Worm (Caenorhabditis elegans) whole organism, mixed stage, embryonic: ENCODE measurements around the gene pgp-1.

Experiments
- mab-5 ChIP-seq: fragments of 150-350 bp; optimal IDR thresholded peaks from 2 replicates; lab custom pipeline; 2014; ENCODE audit warnings: missing biosample characterization, missing genetic modification characterization
- nhr-76 ChIP-seq: sonication (generic microtip); optimal IDR thresholded peaks from 2 replicates; lab custom pipeline; 2017; ENCODE audit warnings: missing biosample characterization, missing genetic modification characterization
- unc-62 ChIP-seq: fragments of 150-350 bp; optimal IDR thresholded peaks from 2 replicates; lab custom pipeline; 2014; ENCODE audit warnings: missing biosample characterization, missing genetic modification reagents, missing genetic modification characterization

- TF ChIP-seq nhr-76 (tag; lab: Kevin White, UChicago) (no peak), unc-62 (GFP tag; lab: Kevin White, UChicago) (no peak), mab-5 (tag; lab: Kevin White, UChicago) (no peak)
Observed at ce11 chrIV:12596960-12597359, 2.0 kb downstream of the pgp-1 start.
